Worm (Caenorhabditis elegans): ENCODE data around the gene prmn-1.

ce11 chrX:11345471-11345870 is 39.4 kb upstream of the prmn-1 start:
- TF ChIP-seq dao-5 (tag; optimal IDR thresholded peaks at IDR 0.05): no peak
- no peak for TF ChIP-seq him-1 (tag; optimal IDR thresholded peaks at IDR 0.05)
- no peak for TF ChIP-seq W03F9.2 (tag; optimal IDR thresholded peaks at IDR 0.05)
